Worm (Caenorhabditis elegans) whole organism, L4/young adult: ENCODE data around the gene F09B9.4.

Experiments
- W03F9.2 ChIP-seq: fragments of 150-350 bp; optimal IDR thresholded peaks from 2 replicates; lab custom pipeline; 2014; ENCODE audit warnings: missing biosample characterization, missing genetic modification characterization
- dao-5 ChIP-seq: sonication (generic microtip); optimal IDR thresholded peaks from 2 replicates; lab custom pipeline; 2016; ENCODE audit warnings: missing genotype, missing genetic modification characterization, moderate library complexity, missing compliant biosample characterization
- him-1 ChIP-seq: sonication (generic microtip); optimal IDR thresholded peaks from 2 replicates; lab custom pipeline; 2016; ENCODE audit warnings: missing genotype, missing genetic modification reagents, missing genetic modification characterization, missing compliant biosample characterization

- TF ChIP-seq him-1 (tag; lab: Kevin White, UChicago) (no peak), W03F9.2 (no peak), dao-5 (tag; lab: Kevin White, UChicago) (no peak)
Observed at ce11 chrX:10160097-10160677, at the start of gene F09B9.4.
